Worm (Caenorhabditis elegans) whole organism, L4/young adult: Measurements from ENCODE around the gene dif-1.

Experiments used
- W03F9.2 ChIP-seq: fragments of 150-350 bp; optimal IDR thresholded peaks from 2 replicates; lab custom pipeline; 2014; ENCODE audit warnings: missing biosample characterization, missing genetic modification characterization
- dao-5 ChIP-seq: sonication (generic microtip); optimal IDR thresholded peaks from 2 replicates; lab custom pipeline; 2016; ENCODE audit warnings: missing genotype, missing genetic modification characterization, moderate library complexity, missing compliant biosample characterization
- him-1 ChIP-seq: sonication (generic microtip); optimal IDR thresholded peaks from 2 replicates; lab custom pipeline; 2016; ENCODE audit warnings: missing genotype, missing genetic modification reagents, missing genetic modification characterization, missing compliant biosample characterization

ce11 chrIV:7567557-7568010 lies 14.8 kb upstream of the dif-1 start, which contains the start of gene F32E10.8:
- TF ChIP-seq W03F9.2 (tag; lab: Kevin White, UChicago) (no peak), him-1 (tag; lab: Kevin White, UChicago) (no peak), dao-5 (tag; lab: Kevin White, UChicago) (no peak)
